Worm (Caenorhabditis elegans) whole organism, L4 larva: ENCODE results near the gene egl-36.

Experiments
- Y105C5A.15 ChIP-seq: fragments of 200-800 bp; sonication (Bioruptor generic); IDR thresholded peaks from 2 replicates; pipeline ENCODE4 v1.3.6; 2022; ENCODE audit warnings: missing genetic modification characterization, missing compliant biosample characterization
- ZK546.5 ChIP-seq, 2 experiments: sonication (generic microtip); optimal IDR thresholded peaks; 2 replicates each; lab custom pipeline; 2017; ENCODE audit warnings: missing biosample characterization in 2 of 2, missing genetic modification characterization in 2 of 2
- ama-1 ChIP-seq: fragments of 150-350 bp; optimal IDR thresholded peaks from 2 replicates; lab custom pipeline; 2014; ENCODE audit warnings: inconsistent platforms, mixed read lengths
- attf-4 ChIP-seq: sonication (generic microtip); optimal IDR thresholded peaks from 3 replicates; lab custom pipeline; 2017; ENCODE audit warnings: missing biosample characterization, missing genetic modification characterization
- dpl-1 ChIP-seq: fragments of 150-350 bp; optimal IDR thresholded peaks from 2 replicates; lab custom pipeline; 2014; ENCODE audit warnings: missing biosample characterization, missing genetic modification reagents, missing genetic modification characterization
- lin-39 ChIP-seq: fragments of 150-350 bp; optimal IDR thresholded peaks from 2 replicates; lab custom pipeline; 2014; ENCODE audit warnings: missing biosample characterization, missing genetic modification reagents, missing genetic modification characterization
- lsy-2 ChIP-seq, 2 experiments: fragments of 150-350 bp in 1 of 2; sonication (generic microtip) in 1 of 2; optimal IDR thresholded peaks; 2 replicates each; lab custom pipeline; 2014 to 2017; ENCODE audit warnings: missing biosample characterization in 2 of 2, missing genetic modification characterization in 2 of 2
- mdl-1 ChIP-seq, 2 experiments: fragments of 150-350 bp in 1 of 2; sonication (generic microtip) in 1 of 2; optimal IDR thresholded peaks; 2 replicates each; lab custom pipeline; 2014 to 2017; ENCODE audit warnings: missing biosample characterization in 2 of 2, missing genetic modification characterization in 2 of 2
- snpc-4 ChIP-seq: fragments of 150-350 bp; optimal IDR thresholded peaks from 2 replicates; lab custom pipeline; 2014; ENCODE audit warnings: missing biosample characterization, missing genetic modification characterization
- unc-62 ChIP-seq, 3 experiments: fragments of 150-350 bp in 1 of 3; sonication (generic microtip); optimal IDR thresholded peaks in 2 of 3; peaks in 1 of 3; 1 replicate in 1 of 3; 2 replicates in 2 of 3; lab custom pipeline; 2014 to 2017; ENCODE audit warnings: missing biosample characterization in 3 of 3, missing genetic modification characterization in 3 of 3, missing genetic modification reagents in 3 of 3, missing genotype in 1 of 3
- ztf-11 ChIP-seq: fragments of 150-350 bp; optimal IDR thresholded peaks from 2 replicates; lab custom pipeline; 2014; ENCODE audit warnings: missing biosample characterization, missing genetic modification characterization

DNA sequence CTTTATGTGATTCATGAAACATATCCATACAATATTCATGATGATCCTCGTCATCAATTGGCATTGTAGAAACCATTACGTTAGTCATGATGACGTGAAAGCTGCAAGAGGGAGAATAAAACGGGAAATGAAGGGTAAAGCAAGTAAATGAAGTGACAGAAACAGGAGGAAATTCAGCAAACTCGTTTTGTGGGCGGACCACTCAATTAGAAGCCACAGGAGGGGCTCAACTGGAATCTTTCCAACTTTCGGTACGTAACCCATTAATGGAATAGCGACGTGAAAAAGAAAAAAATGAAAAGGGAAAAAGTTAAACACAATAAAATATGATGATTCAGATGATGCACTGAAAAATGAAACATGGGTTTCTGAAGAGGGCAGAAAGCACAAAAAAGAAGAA, 17.1 kb upstream of the egl-36 start, which contains the start of gene T01C1.4:
- no peak for TF ChIP-seq lsy-2 (tag; optimal IDR thresholded peaks at IDR 0.05; lab: Kevin White, UChicago)
- no peak for TF ChIP-seq mdl-1 (tag; optimal IDR thresholded peaks at IDR 0.05; lab: Kevin White, UChicago)
- TF ChIP-seq ztf-11 (tag; lab: Kevin White, UChicago), result no peak
- TF ChIP-seq dpl-1 (GFP tag; lab: Kevin White, UChicago), result no peak
- TF ChIP-seq snpc-4 (tag; lab: Kevin White, UChicago), result no peak
- no peak for TF ChIP-seq unc-62 (GFP tag; optimal IDR thresholded peaks at IDR 0.05 in 1 of 2; lab: Kevin White, UChicago)
- no peak for TF ChIP-seq unc-62 (tag; optimal IDR thresholded peaks at IDR 0.05; lab: Kevin White, UChicago)
- TF ChIP-seq ZK546.5 (tag; optimal IDR thresholded peaks at IDR 0.05; lab: Kevin White, UChicago), result no peak
- TF ChIP-seq Y105C5A.15, result no peak
- TF ChIP-seq ama-1 (lab: Kevin White, UChicago), result no peak
- no peak for TF ChIP-seq attf-4 (tag; lab: Kevin White, UChicago)
- no peak for TF ChIP-seq lin-39 (tag; lab: Kevin White, UChicago)
